Fruit fly (Drosophila melanogaster): Measurements from ENCODE around the gene RnpS1.

Gene RnpS1

dm6 chr3R:9533181-9534124, 18.4 kb upstream of the RnpS1 start (continued):
- TF ChIP-seq MBD-R2 (GFP tag; IDR thresholded peaks at IDR 0.05) (peak; percentile 73), pita (GFP tag; optimal IDR thresholded peaks at IDR 0.05) (no peak), Hr78 (GFP tag; optimal IDR thresholded peaks at IDR 0.05) (peak in 1 of 2 experiments; percentile 94), CG9215 (GFP tag; IDR thresholded peaks at IDR 0.05) (peak; percentile 92), CG4820 (GFP tag; optimal IDR thresholded peaks at IDR 0.05) (peak; percentile 94), CrebB (tag; optimal IDR thresholded peaks at IDR 0.05) (peak; percentile 83), HLH3B (GFP tag; IDR thresholded peaks at IDR 0.05) (peak; percentile 72), nerfin-1 (tag; optimal IDR thresholded peaks at IDR 0.05) (peak; percentile 94), danr (GFP tag; IDR thresholded peaks at IDR 0.05) (peak; percentile 92), p53 (GFP tag; optimal IDR thresholded peaks at IDR 0.05) (peak; percentile 72), CG8765 (GFP tag; IDR thresholded peaks at IDR 0.05) (peak; percentile 39; the same call in 1 of the 2 replicates), bowl (GFP tag; IDR thresholded peaks at IDR 0.05) (peak; percentile 40; the same call in 1 of the 2 replicates), CG6654 (GFP tag; optimal IDR thresholded peaks at IDR 0.05) (peak; percentile 90), gt (GFP tag; IDR thresholded peaks at IDR 0.05) (peak; percentile 48; the same call in 1 of the 2 replicates), Hsf (GFP tag; optimal IDR thresholded peaks at IDR 0.05) (peak; percentile 96), Atf-2 (GFP tag; optimal IDR thresholded peaks at IDR 0.05) (peak; percentile 90), CG7786 (GFP tag; optimal IDR thresholded peaks at IDR 0.05) (peak; percentile 90), CG7745 (tag; optimal IDR thresholded peaks at IDR 0.05) (no peak), Max (GFP tag; optimal IDR thresholded peaks at IDR 0.05) (peak; percentile 94), H2.0 (GFP tag; IDR thresholded peaks at IDR 0.05) (peak; percentile 69), CG33213 (GFP tag; optimal IDR thresholded peaks at IDR 0.05) (peak; percentile 67), az2 (GFP tag; optimal IDR thresholded peaks at IDR 0.05) (peak; percentile 95), Dll (GFP tag; IDR thresholded peaks at IDR 0.05; ENCODE audit: partially characterized antibody) (no peak; the same call in 3 of the 4 replicates), prd (optimal IDR thresholded peaks at IDR 0.05) (no peak), prd (GFP tag; IDR thresholded peaks at IDR 0.05) (peak; percentile 90), bab2 (GFP tag; optimal IDR thresholded peaks at IDR 0.05) (peak; percentile 88), CG12659 (GFP tag; optimal IDR thresholded peaks at IDR 0.05) (peak; percentile 99), CG6272 (GFP tag; IDR thresholded peaks at IDR 0.05) (peak; percentile 82), CG8089 (GFP tag; optimal IDR thresholded peaks at IDR 0.05) (peak; percentile 82), ssp (GFP tag; IDR thresholded peaks at IDR 0.05) (peak; percentile 83), fd96Cb (tag; optimal IDR thresholded peaks at IDR 0.05) (peak; percentile 94), YL-1 (GFP tag; optimal IDR thresholded peaks at IDR 0.05) (peak; percentile 85), oc (tag; optimal IDR thresholded peaks at IDR 0.05) (peak; percentile 62), jing (GFP tag; optimal IDR thresholded peaks at IDR 0.05) (peak; percentile 92), gro (GFP tag; optimal IDR thresholded peaks at IDR 0.05) (peak; percentile 92), run (tag; optimal IDR thresholded peaks at IDR 0.05) (peak; percentile 93), Myb (GFP tag; optimal IDR thresholded peaks at IDR 0.05) (peak; percentile 81), CG10267 (tag; optimal IDR thresholded peaks at IDR 0.05) (peak; percentile 92), CG30431 (GFP tag; optimal IDR thresholded peaks at IDR 0.05) (peak; percentile 89), crol (GFP tag; IDR thresholded peaks at IDR 0.05) (no peak), nerfin-2 (GFP tag; IDR thresholded peaks at IDR 0.05; ENCODE audit: partially characterized antibody) (0 out of 2 replicates have a peak, but pooled peaks have one; percentile 34), ato (GFP tag; IDR thresholded peaks at IDR 0.05; ENCODE audit: partially characterized antibody) (no peak), Ptx1 (GFP tag; IDR thresholded peaks at IDR 0.05) (peak; percentile 94), HHEX (GFP tag; optimal IDR thresholded peaks at IDR 0.05) (peak; percentile 97), nau (GFP tag; optimal IDR thresholded peaks at IDR 0.05) (peak; percentile 98), amos (GFP tag; IDR thresholded peaks at IDR 0.05; ENCODE audit: partially characterized antibody) (no peak), CG3838 (GFP tag; optimal IDR thresholded peaks at IDR 0.05) (peak; percentile 85), ab (GFP tag; optimal IDR thresholded peaks at IDR 0.05) (peak; percentile 14)
